Worm (Caenorhabditis elegans): ENCODE measurements around the gene sma-6.

DNA sequence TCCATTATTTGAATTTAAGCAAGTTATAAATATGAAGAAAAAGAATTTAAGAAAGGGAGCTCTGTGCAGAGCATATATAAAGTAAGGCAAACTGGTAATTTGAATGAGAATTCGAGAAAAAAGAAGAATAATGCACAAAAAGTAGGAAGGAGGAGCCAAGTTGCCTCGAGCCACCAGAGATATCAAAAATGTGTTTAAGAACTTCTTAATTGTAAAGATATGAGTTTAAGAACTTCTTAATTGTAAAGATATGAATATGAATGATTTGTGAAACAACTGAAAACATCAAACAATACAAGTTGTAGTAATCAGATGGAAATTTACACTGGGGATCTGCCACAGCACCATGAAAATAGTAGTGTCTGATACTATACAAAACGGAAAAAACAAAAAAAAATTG, 37.4 kb upstream of the sma-6 start, which contains the start of gene F13H8.6:
- TF ChIP-seq ets-4 (tag; optimal IDR thresholded peaks at IDR 0.05) (no peak), pha-2 (tag; optimal IDR thresholded peaks at IDR 0.05) (no peak), tbx-2 (tag; optimal IDR thresholded peaks at IDR 0.05) (no peak)

Measured in whole organism, late embryonic.